Fruit fly (Drosophila melanogaster) whole organism, embryonic: Measurements from ENCODE around the gene Catsup.

Experiments
- Ada2b ChIP-seq: fragments of 200-800 bp; sonication (Bioruptor generic); IDR thresholded peaks from 2 replicates; pipeline ENCODE4 v1.3.6; 2022; ENCODE audit warnings: missing biosample characterization, missing genetic modification characterization
- Aef1 ChIP-seq: fragments of 200-800 bp; sonication (Bioruptor generic); IDR thresholded peaks from 3 replicates; pipeline ENCODE4 v1.3.6; 2022; ENCODE audit warnings: missing biosample characterization, missing genetic modification characterization
- Antp ChIP-seq: fragments of 200-800 bp; sonication (Bioruptor generic); optimal IDR thresholded peaks from 3 replicates; lab custom pipeline; 2016; ENCODE audit warnings: missing biosample characterization, missing genetic modification characterization
- Bdp1 ChIP-seq: fragments of 200-800 bp; sonication (Bioruptor generic); optimal IDR thresholded peaks from 3 replicates; lab custom pipeline; 2016; ENCODE audit warnings: missing biosample characterization, missing genetic modification characterization
- CG10565 ChIP-seq: fragments of 200-800 bp; sonication (Bioruptor generic); optimal IDR thresholded peaks from 3 replicates; lab custom pipeline; 2016; ENCODE audit warnings: missing biosample characterization, mild to moderate bottlenecking, missing genetic modification characterization
- CG10959 ChIP-seq: fragments of 200-800 bp; sonication (Bioruptor generic); IDR thresholded peaks from 2 replicates; pipeline ENCODE4 v1.3.6; 2022; ENCODE audit warnings: missing biosample characterization, missing genetic modification characterization
- CG11560 ChIP-seq: fragments of 200-800 bp; sonication (Bioruptor generic); IDR thresholded peaks from 3 replicates; pipeline ENCODE4 v1.3.6; 2022; ENCODE audit warnings: missing biosample characterization, missing genetic modification characterization
- CG12942 ChIP-seq: fragments of 200-800 bp; sonication (Bioruptor generic); optimal IDR thresholded peaks from 3 replicates; lab custom pipeline; 2016; ENCODE audit warnings: missing biosample characterization, missing genetic modification characterization
- CG13424 ChIP-seq: fragments of 200-800 bp; sonication (Bioruptor generic); optimal IDR thresholded peaks from 2 replicates; lab custom pipeline; 2019; ENCODE audit warnings: missing biosample characterization, mild to moderate bottlenecking, missing genetic modification characterization, moderate library complexity
- CG14965 ChIP-seq: fragments of 200-800 bp; sonication (Bioruptor generic); optimal IDR thresholded peaks from 2 replicates; lab custom pipeline; 2016; ENCODE audit warnings: missing biosample characterization, missing genetic modification characterization, borderline replicate concordance
- CG15073 ChIP-seq: fragments of 200-800 bp; sonication (Bioruptor generic); optimal IDR thresholded peaks from 2 replicates; lab custom pipeline; 2016; ENCODE audit warnings: missing biosample characterization, missing genetic modification characterization
- CG15269 ChIP-seq: fragments of 200-800 bp; sonication (Bioruptor generic); optimal IDR thresholded peaks from 2 replicates; lab custom pipeline; 2018; ENCODE audit warnings: missing biosample characterization, mild to moderate bottlenecking, missing genetic modification characterization, moderate library complexity
- CG17385 ChIP-seq: fragments of 200-800 bp; sonication (Bioruptor generic); optimal IDR thresholded peaks from 3 replicates; lab custom pipeline; 2018; ENCODE audit warnings: missing biosample characterization, mild to moderate bottlenecking, missing genetic modification characterization
- CG17802 ChIP-seq: fragments of 200-800 bp; sonication (Bioruptor generic); optimal IDR thresholded peaks from 2 replicates; lab custom pipeline; 2018; ENCODE audit warnings: missing biosample characterization, mild to moderate bottlenecking, missing genetic modification characterization, moderate library complexity
- CG2889 ChIP-seq: fragments of 200-800 bp; sonication (Bioruptor generic); IDR thresholded peaks from 3 replicates; pipeline ENCODE4 v1.3.6; 2022; ENCODE audit warnings: missing biosample characterization, missing genetic modification characterization
- CG3163 ChIP-seq: fragments of 200-800 bp; sonication (Bioruptor generic); optimal IDR thresholded peaks from 3 replicates; lab custom pipeline; 2016; ENCODE audit warnings: missing biosample characterization, missing genetic modification characterization
- CG6683 ChIP-seq: fragments of 200-800 bp; sonication (Bioruptor generic); optimal IDR thresholded peaks from 2 replicates; lab custom pipeline; 2017; ENCODE audit warnings: missing biosample characterization, mild to moderate bottlenecking, missing genetic modification characterization, missing genetic modification reagents
- CG8478 ChIP-seq: fragments of >200 bp; optimal IDR thresholded peaks from 2 replicates; lab custom pipeline; 2018
- CG9797 ChIP-seq: fragments of 200-800 bp; sonication (Bioruptor generic); optimal IDR thresholded peaks from 3 replicates; lab custom pipeline; 2018; ENCODE audit warnings: missing biosample characterization, mild to moderate bottlenecking, missing genetic modification characterization
- CG9817 ChIP-seq: fragments of 200-800 bp; sonication (Bioruptor generic); optimal IDR thresholded peaks from 2 replicates; lab custom pipeline; 2018; ENCODE audit warnings: missing biosample characterization, mild to moderate bottlenecking, missing genetic modification characterization, moderate library complexity
- Chrac-16 ChIP-seq: fragments of 200-800 bp; sonication (Bioruptor generic); optimal IDR thresholded peaks from 3 replicates; lab custom pipeline; 2016; ENCODE audit warnings: missing biosample characterization, missing genetic modification characterization
- Doc3 ChIP-seq: fragments of 200-800 bp; sonication (Bioruptor generic); IDR thresholded peaks from 3 replicates; pipeline ENCODE4 v1.3.6; 2022; ENCODE audit warnings: missing biosample characterization, missing genetic modification characterization; ENCODE audit not compliant: partially characterized antibody
- Elba2 ChIP-seq: fragments of 200-800 bp; sonication (Bioruptor generic); optimal IDR thresholded peaks from 3 replicates; lab custom pipeline; 2016; ENCODE audit warnings: missing biosample characterization, missing genetic modification characterization
- HHEX ChIP-seq: fragments of 200-800 bp; sonication (Bioruptor generic); optimal IDR thresholded peaks from 3 replicates; lab custom pipeline; 2017; ENCODE audit warnings: missing biosample characterization, mild to moderate bottlenecking, missing genetic modification characterization, missing genetic modification reagents
- HLH4C ChIP-seq: fragments of 200-800 bp; sonication (Bioruptor generic); IDR thresholded peaks from 3 replicates; pipeline ENCODE4 v1.3.6; 2022; ENCODE audit warnings: missing biosample characterization, missing genetic modification characterization; ENCODE audit not compliant: partially characterized antibody
- Oli ChIP-seq: fragments of 200-800 bp; sonication (Bioruptor generic); optimal IDR thresholded peaks from 2 replicates; lab custom pipeline; 2018; ENCODE audit warnings: missing biosample characterization, mild to moderate bottlenecking, missing genetic modification characterization, moderate library complexity
- Poxn ChIP-seq: fragments of 200-800 bp; sonication (Bioruptor generic); IDR thresholded peaks from 2 replicates; pipeline ENCODE4 v1.3.6; 2022; ENCODE audit warnings: missing biosample characterization, missing genetic modification characterization
- Rx ChIP-seq: fragments of 200-800 bp; sonication (Bioruptor generic); IDR thresholded peaks from 2 replicates; pipeline ENCODE4 v1.3.6; 2022; ENCODE audit warnings: missing biosample characterization, missing genetic modification characterization
- Sin3A ChIP-seq: fragments of >200 bp; optimal IDR thresholded peaks from 2 replicates; lab custom pipeline; 2018
- amos ChIP-seq: fragments of 200-800 bp; sonication (Bioruptor generic); IDR thresholded peaks from 2 replicates; pipeline ENCODE4 v1.3.6; 2022; ENCODE audit warnings: missing biosample characterization, missing genetic modification characterization; ENCODE audit not compliant: partially characterized antibody
- ato ChIP-seq: fragments of 200-800 bp; sonication (Bioruptor generic); IDR thresholded peaks from 2 replicates; pipeline ENCODE4 v1.3.6; 2022; ENCODE audit warnings: missing biosample characterization, missing genetic modification characterization; ENCODE audit not compliant: partially characterized antibody
- bsh ChIP-seq, 2 experiments: fragments of 200-800 bp; sonication (Bioruptor generic); optimal IDR thresholded peaks; 2 replicates each; lab custom pipeline; 2017 to 2018; ENCODE audit warnings: mild to moderate bottlenecking in 2 of 2, missing biosample characterization in 2 of 2, missing genetic modification characterization in 2 of 2, moderate library complexity in 1 of 2
- btn ChIP-seq: fragments of 200-800 bp; sonication (Bioruptor generic); optimal IDR thresholded peaks from 2 replicates; lab custom pipeline; 2016; ENCODE audit warnings: missing biosample characterization, missing genetic modification characterization
- disco-r ChIP-seq: fragments of 200-800 bp; sonication (Bioruptor generic); optimal IDR thresholded peaks from 2 replicates; lab custom pipeline; 2016; ENCODE audit warnings: missing biosample characterization, missing genetic modification characterization
- dmrt11E ChIP-seq: fragments of 200-800 bp; sonication (Bioruptor generic); optimal IDR thresholded peaks from 3 replicates; lab custom pipeline; 2018; ENCODE audit warnings: missing biosample characterization, mild to moderate bottlenecking, missing genetic modification characterization, moderate library complexity
- fd102C ChIP-seq: fragments of 200-800 bp; sonication (Bioruptor generic); optimal IDR thresholded peaks from 2 replicates; lab custom pipeline; 2018; ENCODE audit warnings: missing biosample characterization, mild to moderate bottlenecking, missing genetic modification characterization, moderate library complexity
- fd96Cb ChIP-seq: fragments of 200-800 bp; sonication (Bioruptor generic); optimal IDR thresholded peaks from 2 replicates; lab custom pipeline; 2018; ENCODE audit warnings: missing biosample characterization, mild to moderate bottlenecking, missing genetic modification characterization, moderate library complexity
- inv ChIP-seq: fragments of 200-800 bp; sonication (Bioruptor generic); IDR thresholded peaks from 2 replicates; pipeline ENCODE4 v1.3.6; 2022; ENCODE audit warnings: missing biosample characterization, missing genetic modification characterization; ENCODE audit not compliant: partially characterized antibody
- knrl ChIP-seq: fragments of 200-800 bp; sonication (Bioruptor generic); IDR thresholded peaks from 3 replicates; pipeline ENCODE4 v1.3.6; 2022; ENCODE audit warnings: missing biosample characterization, missing genetic modification characterization; ENCODE audit not compliant: partially characterized antibody
- lab ChIP-seq: fragments of 200-800 bp; sonication (Bioruptor generic); optimal IDR thresholded peaks from 3 replicates; lab custom pipeline; 2017; ENCODE audit warnings: missing biosample characterization, missing genetic modification characterization, mild to moderate bottlenecking, moderate library complexity, missing genetic modification reagents
- lmd ChIP-seq: fragments of 200-800 bp; sonication (Bioruptor generic); IDR thresholded peaks from 2 replicates; pipeline ENCODE4 v1.3.6; 2022; ENCODE audit warnings: missing biosample characterization, missing genetic modification characterization
- nmo ChIP-seq: fragments of 200-800 bp; sonication (Bioruptor generic); optimal IDR thresholded peaks from 2 replicates; lab custom pipeline; 2018; ENCODE audit warnings: missing biosample characterization, mild to moderate bottlenecking, missing genetic modification characterization, moderate library complexity
- nom ChIP-seq: fragments of 200-800 bp; sonication (Bioruptor generic); optimal IDR thresholded peaks from 2 replicates; lab custom pipeline; 2017; ENCODE audit warnings: missing biosample characterization, missing genetic modification characterization, mild to moderate bottlenecking, moderate library complexity, missing genetic modification reagents
- repo ChIP-seq: fragments of 200-800 bp; sonication (Bioruptor generic); optimal IDR thresholded peaks from 2 replicates; lab custom pipeline; 2016; ENCODE audit warnings: missing biosample characterization, missing genetic modification characterization
- ro ChIP-seq: fragments of 200-800 bp; sonication (Bioruptor generic); IDR thresholded peaks from 2 replicates; pipeline ENCODE4 v1.3.6; 2022; ENCODE audit warnings: missing biosample characterization, missing genetic modification characterization
- sens-2 ChIP-seq: fragments of 200-800 bp; sonication (Bioruptor generic); IDR thresholded peaks from 2 replicates; pipeline ENCODE4 v1.3.6; 2022; ENCODE audit warnings: missing biosample characterization, missing genetic modification characterization
- sim ChIP-seq: fragments of 200-800 bp; sonication (Bioruptor generic); IDR thresholded peaks from 2 replicates; pipeline ENCODE4 v1.3.6; 2022; ENCODE audit warnings: missing biosample characterization, missing genetic modification characterization
- slp2 ChIP-seq: fragments of 200-800 bp; sonication (Bioruptor generic); optimal IDR thresholded peaks from 2 replicates; lab custom pipeline; 2016; ENCODE audit warnings: missing biosample characterization, missing genetic modification characterization
- tap ChIP-seq: fragments of 200-800 bp; optimal IDR thresholded peaks from 3 replicates; lab custom pipeline; 2019; ENCODE audit warnings: missing biosample characterization, mild to moderate bottlenecking, missing genetic modification characterization, moderate library complexity
- tin ChIP-seq: fragments of 200-800 bp; sonication (Bioruptor generic); optimal IDR thresholded peaks from 3 replicates; lab custom pipeline; 2016; ENCODE audit warnings: missing biosample characterization, missing genetic modification characterization
- tna ChIP-seq: fragments of 200-800 bp; sonication (Bioruptor generic); IDR thresholded peaks from 2 replicates; pipeline ENCODE4 v1.3.6; 2022; ENCODE audit warnings: missing biosample characterization, missing genetic modification characterization; ENCODE audit not compliant: partially characterized antibody

Catsup gene

dm6 chr2L:19063090-19063692 lies 21.5 kb downstream of the Catsup start, which contains the start of gene Dus4 (continued):
- TF ChIP-seq Rx (GFP tag; lab: Robert Waterston, UW) (no peak), Poxn (GFP tag; lab: Robert Waterston, UW) (no peak), CG2889 (GFP tag; lab: Robert Waterston, UW) (no peak), fd102C (GFP tag; lab: Kevin White, UChicago) (no peak), CG15269 (tag; lab: Kevin White, UChicago) (no peak), bsh (GFP tag; optimal IDR thresholded peaks at IDR 0.05; lab: Kevin White, UChicago) (no peak), CG17385 (no peak), disco-r (GFP tag; lab: Kevin White, UChicago) (no peak), CG13424 (no peak), CG14965 (no peak), Elba2 (GFP tag; lab: Kevin White, UChicago) (no peak), btn (no peak), amos (peak; percentile 82; the same call in 1 of the 2 replicates), tin (GFP tag; lab: Kevin White, UChicago) (no peak), CG17802 (tag; lab: Kevin White, UChicago) (no peak), tna (peak; percentile 97), Doc3 (GFP tag; lab: Robert Waterston, UW) (peak; percentile 79), CG11560 (tag; lab: Robert Waterston, UW) (no peak), CG12942 (GFP tag; lab: Kevin White, UChicago) (no peak), lmd (GFP tag; lab: Robert Waterston, UW) (no peak), CG10565 (GFP tag; lab: Kevin White, UChicago) (no peak), tap (tag; lab: Kevin White, UChicago) (no peak), CG9797 (GFP tag; lab: Kevin White, UChicago) (no peak), Chrac-16 (GFP tag; lab: Kevin White, UChicago) (no peak), ato (GFP tag; lab: Robert Waterston, UW) (peak; percentile 95), Oli (tag; lab: Kevin White, UChicago) (no peak), Antp (GFP tag; lab: Kevin White, UChicago) (no peak), Ada2b (GFP tag; lab: Robert Waterston, UW) (no peak), CG10959 (no peak), nmo (GFP tag; lab: Kevin White, UChicago) (no peak), lab (no peak), inv (GFP tag; lab: Robert Waterston, UW) (peak; percentile 65), dmrt11E (tag; lab: Kevin White, UChicago) (no peak), CG9817 (tag; lab: Kevin White, UChicago) (no peak), Sin3A (lab: Kevin White, UChicago) (no peak), ro (no peak), CG15073 (GFP tag; lab: Kevin White, UChicago) (no peak), repo (GFP tag; lab: Kevin White, UChicago) (no peak), fd96Cb (tag; lab: Kevin White, UChicago) (no peak), sens-2 (GFP tag; lab: Robert Waterston, UW) (no peak), CG3163 (GFP tag; lab: Kevin White, UChicago) (no peak), knrl (GFP tag; lab: Robert Waterston, UW) (peak; percentile 56; the same call in 2 of the 3 replicates), Aef1 (no peak), HLH4C (GFP tag; lab: Robert Waterston, UW) (peak; percentile 97), HHEX (no peak), CG8478 (lab: Kevin White, UChicago) (no peak), nom (no peak), CG6683 (GFP tag; lab: Kevin White, UChicago) (no peak), Bdp1 (GFP tag; lab: Kevin White, UChicago) (no peak), sim (no peak), slp2 (GFP tag; lab: Kevin White, UChicago) (no peak)
